Worm (Caenorhabditis elegans) whole organism, young adult: Measurements from ENCODE around the gene srx-105.

Experiments
- B0019.2 ChIP-seq: fragments of 200-800 bp; sonication (Bioruptor generic); conservative IDR thresholded peaks from 2 replicates; pipeline ENCODE4 v1.3.6; 2022; ENCODE audit warnings: missing genetic modification reagents, missing genetic modification characterization, missing compliant biosample characterization
- B0261.1 ChIP-seq: sonication (generic microtip); optimal IDR thresholded peaks from 2 replicates; lab custom pipeline; 2016; ENCODE audit warnings: mild to moderate bottlenecking, missing genetic modification characterization, moderate library complexity, missing compliant biosample characterization
- B0336.3 ChIP-seq: fragments of 200-800 bp; sonication (Bioruptor generic); IDR thresholded peaks from 2 replicates; pipeline ENCODE4 v1.3.6; 2022; ENCODE audit warnings: missing genetic modification characterization, missing compliant biosample characterization
- F23B12.7 ChIP-seq: sonication (generic microtip); optimal IDR thresholded peaks from 2 replicates; lab custom pipeline; 2017; ENCODE audit warnings: missing genetic modification characterization, mild to moderate bottlenecking, missing compliant biosample characterization, antibody characterized with exemption, moderate library complexity; ENCODE audit not compliant: insufficient read depth
- F33H1.4 ChIP-seq: fragments of 200-800 bp; sonication (Bioruptor generic); IDR thresholded peaks from 2 replicates; pipeline ENCODE4 v1.3.6; 2022; ENCODE audit warnings: missing genetic modification reagents, missing genetic modification characterization, missing compliant biosample characterization
- F37B4.10 ChIP-seq: fragments of 200-800 bp; sonication (Bioruptor generic); IDR thresholded peaks from 2 replicates; pipeline ENCODE4 v1.3.6; 2022; ENCODE audit warnings: missing genetic modification characterization, missing compliant biosample characterization
- F57A8.1 ChIP-seq: fragments of 200-800 bp; sonication (Bioruptor generic); optimal IDR thresholded peaks from 2 replicates; lab custom pipeline; 2018; ENCODE audit warnings: mild to moderate bottlenecking, missing genetic modification characterization, moderate library complexity, missing compliant biosample characterization
- K11D2.4 ChIP-seq: fragments of 200-800 bp; sonication (Bioruptor generic); IDR thresholded peaks from 2 replicates; pipeline ENCODE4 v1.3.6; 2022; ENCODE audit warnings: missing genetic modification reagents, missing genetic modification characterization, missing compliant biosample characterization
- T26A5.8 ChIP-seq: sonication (generic microtip); optimal IDR thresholded peaks from 2 replicates; lab custom pipeline; 2016; ENCODE audit warnings: missing genetic modification characterization, missing compliant biosample characterization
- Y53F4B.3 ChIP-seq: fragments of 200-800 bp; sonication (Bioruptor generic); IDR thresholded peaks from 2 replicates; pipeline ENCODE4 v1.3.6; 2022; ENCODE audit warnings: missing genetic modification reagents, missing genetic modification characterization, missing compliant biosample characterization
- ama-1 ChIP-seq, 3 experiments: fragments of 150-350 bp in 1 of 3; sonication (generic microtip) in 2 of 3; optimal IDR thresholded peaks; 2 replicates each; lab custom pipeline; 2014 to 2018; ENCODE audit warnings: missing biosample characterization in 2 of 3, missing genetic modification characterization in 2 of 3, missing genetic modification reagents in 2 of 3
- ccch-3 ChIP-seq: fragments of 200-800 bp; sonication (Bioruptor generic); optimal IDR thresholded peaks from 2 replicates; lab custom pipeline; 2018; ENCODE audit warnings: mild to moderate bottlenecking, missing genetic modification characterization, missing compliant biosample characterization
- ceh-79 ChIP-seq: sonication (generic microtip); optimal IDR thresholded peaks from 2 replicates; lab custom pipeline; 2017; ENCODE audit warnings: mild to moderate bottlenecking, missing genetic modification characterization, missing compliant biosample characterization
- dox-1 ChIP-seq: fragments of 200-800 bp; sonication (Bioruptor generic); IDR thresholded peaks from 2 replicates; pipeline ENCODE4 v1.3.6; 2022; ENCODE audit warnings: missing genetic modification reagents, missing genetic modification characterization, missing compliant biosample characterization
- dpff-1 ChIP-seq: sonication (generic microtip); optimal IDR thresholded peaks from 2 replicates; lab custom pipeline; 2017; ENCODE audit warnings: mild to moderate bottlenecking, missing genetic modification characterization, missing compliant biosample characterization
- efl-1 ChIP-seq: fragments of 150-350 bp; optimal IDR thresholded peaks from 2 replicates; lab custom pipeline; 2014; ENCODE audit warnings: missing biosample characterization, missing genetic modification reagents, missing genetic modification characterization
- egl-18 ChIP-seq: fragments of 200-800 bp; sonication (Bioruptor generic); IDR thresholded peaks from 2 replicates; pipeline ENCODE4 v1.3.6; 2022; ENCODE audit warnings: missing genetic modification reagents, missing genetic modification characterization, missing compliant biosample characterization
- egrh-3 ChIP-seq: fragments of 200-800 bp; sonication (Bioruptor generic); IDR thresholded peaks from 2 replicates; pipeline ENCODE4 v1.3.6; 2022; ENCODE audit warnings: missing genetic modification reagents, missing genetic modification characterization, missing compliant biosample characterization
- hlh-12 ChIP-seq: sonication (generic microtip); optimal IDR thresholded peaks from 2 replicates; lab custom pipeline; 2016; ENCODE audit warnings: missing genetic modification characterization, missing compliant biosample characterization
- hlh-26 ChIP-seq: fragments of 200-800 bp; sonication (Bioruptor generic); conservative IDR thresholded peaks from 2 replicates; pipeline ENCODE4 v1.3.6; 2022; ENCODE audit warnings: missing genetic modification reagents, missing genetic modification characterization, missing compliant biosample characterization
- hmg-1.2 ChIP-seq: fragments of 200-800 bp; sonication (Bioruptor generic); IDR thresholded peaks from 2 replicates; pipeline ENCODE4 v1.3.6; 2022; ENCODE audit warnings: missing genetic modification reagents, missing genetic modification characterization, missing compliant biosample characterization
- let-526 ChIP-seq: fragments of 200-800 bp; sonication (Bioruptor generic); IDR thresholded peaks from 2 replicates; pipeline ENCODE4 v1.3.6; 2022; ENCODE audit warnings: missing genetic modification reagents, missing genetic modification characterization, missing compliant biosample characterization
- lin-54 ChIP-seq: fragments of 200-800 bp; sonication (Bioruptor generic); optimal IDR thresholded peaks from 2 replicates; lab custom pipeline; 2018; ENCODE audit warnings: mild to moderate bottlenecking, missing genetic modification characterization, missing compliant biosample characterization
- madf-8 ChIP-seq: fragments of 200-800 bp; sonication (Bioruptor generic); conservative IDR thresholded peaks from 2 replicates; pipeline ENCODE4 v1.3.6; 2022; ENCODE audit warnings: missing genetic modification reagents, missing genetic modification characterization, missing compliant biosample characterization
- mcd-1 ChIP-seq: fragments of 200-800 bp; sonication (Bioruptor generic); IDR thresholded peaks from 2 replicates; pipeline ENCODE4 v1.3.6; 2022; ENCODE audit warnings: missing genetic modification reagents, missing genetic modification characterization, missing compliant biosample characterization
- mes-4 ChIP-seq: sonication (generic microtip); optimal IDR thresholded peaks from 2 replicates; lab custom pipeline; 2016; ENCODE audit warnings: missing genotype, missing genetic modification characterization, missing compliant biosample characterization
- nhr-179 ChIP-seq: sonication (generic microtip); optimal IDR thresholded peaks from 2 replicates; lab custom pipeline; 2016; ENCODE audit warnings: mild to moderate bottlenecking, missing genetic modification characterization, missing compliant biosample characterization
- nhr-80 ChIP-seq: sonication (generic microtip); optimal IDR thresholded peaks from 2 replicates; lab custom pipeline; 2016; ENCODE audit warnings: missing genetic modification characterization, missing compliant biosample characterization
- nhr-90 ChIP-seq: sonication (generic microtip); optimal IDR thresholded peaks from 2 replicates; lab custom pipeline; 2016; ENCODE audit warnings: missing genotype, mild to moderate bottlenecking, missing genetic modification characterization, missing compliant biosample characterization
- pbrm-1 ChIP-seq: fragments of 200-800 bp; sonication (Bioruptor generic); IDR thresholded peaks from 2 replicates; pipeline ENCODE4 v1.3.6; 2022; ENCODE audit warnings: missing genetic modification reagents, missing genetic modification characterization, missing compliant biosample characterization
- pha-4 ChIP-seq: fragments of 150-350 bp; sonication (generic microtip); optimal IDR thresholded peaks from 2 replicates; lab custom pipeline; 2014; ENCODE audit warnings: missing biosample characterization, missing genetic modification reagents, missing genetic modification characterization
- rcor-1 ChIP-seq: fragments of 200-800 bp; sonication (Bioruptor generic); IDR thresholded peaks from 2 replicates; pipeline ENCODE4 v1.3.6; 2022; ENCODE audit warnings: missing genetic modification reagents, missing genetic modification characterization, missing compliant biosample characterization
- sdz-38 ChIP-seq: sonication (generic microtip); optimal IDR thresholded peaks from 2 replicates; lab custom pipeline; 2016; ENCODE audit warnings: missing genotype, missing genetic modification characterization, missing compliant biosample characterization
- snpc-4 ChIP-seq, 5 experiments: fragments of 150-350 bp in 1 of 5; sonication (generic microtip) in 4 of 5; optimal IDR thresholded peaks; 2 replicates each; lab custom pipeline; 2014 to 2018; ENCODE audit warnings: missing genetic modification characterization in 5 of 5, missing biosample characterization in 3 of 5, antibody characterized with exemption in 2 of 5, mild to moderate bottlenecking in 2 of 5, missing compliant biosample characterization in 2 of 5, missing genotype in 2 of 5, moderate library complexity in 2 of 5, missing genetic modification reagents in 1 of 5
- tbp1 ChIP-seq: fragments of 200-800 bp; sonication (Bioruptor generic); optimal IDR thresholded peaks from 2 replicates; lab custom pipeline; 2018; ENCODE audit warnings: mild to moderate bottlenecking, missing genetic modification characterization, missing compliant biosample characterization
- tlf-1 ChIP-seq: fragments of 200-800 bp; sonication (Bioruptor generic); optimal IDR thresholded peaks from 2 replicates; lab custom pipeline; 2018; ENCODE audit warnings: mild to moderate bottlenecking, missing genetic modification characterization, missing compliant biosample characterization
- zfh-2 ChIP-seq: fragments of 200-800 bp; sonication (Bioruptor generic); conservative IDR thresholded peaks from 2 replicates; pipeline ENCODE4 v1.3.6; 2022; ENCODE audit warnings: missing genetic modification reagents, missing genetic modification characterization, missing compliant biosample characterization
- ztf-22 ChIP-seq: fragments of 200-800 bp; sonication (Bioruptor generic); optimal IDR thresholded peaks from 2 replicates; lab custom pipeline; 2018; ENCODE audit warnings: mild to moderate bottlenecking, missing genetic modification characterization, moderate library complexity, missing compliant biosample characterization
- ztf-25 ChIP-seq: fragments of 200-800 bp; sonication (Bioruptor generic); IDR thresholded peaks from 2 replicates; pipeline ENCODE4 v1.3.6; 2022; ENCODE audit warnings: missing genetic modification reagents, missing genetic modification characterization, missing compliant biosample characterization
- ztf-3 ChIP-seq: fragments of 200-800 bp; sonication (Bioruptor generic); optimal IDR thresholded peaks from 2 replicates; lab custom pipeline; 2018; ENCODE audit warnings: mild to moderate bottlenecking, missing genetic modification characterization, missing compliant biosample characterization

The srx-105 gene

DNA sequence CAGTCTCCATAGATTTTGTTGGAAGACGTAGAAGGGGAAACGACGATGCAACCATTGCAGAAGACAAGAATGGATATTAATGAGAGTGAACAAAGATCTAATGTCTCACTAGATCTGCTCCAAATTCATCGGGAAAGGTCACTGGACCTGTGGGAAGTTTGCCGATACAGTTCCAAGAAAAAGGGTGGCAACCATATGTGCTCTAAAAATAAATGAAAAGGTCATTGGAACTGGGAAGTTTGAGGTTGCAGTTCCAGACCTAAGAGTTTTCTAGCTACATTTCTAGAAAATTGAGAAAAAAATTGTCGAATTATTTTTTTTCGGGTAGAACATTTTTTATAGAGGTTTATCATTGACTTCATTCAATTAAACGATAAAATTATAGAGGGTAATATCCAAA lies 46.2 kb upstream of the srx-105 start, which contains the start of gene fbxb-92 (continued):
- no peak for TF ChIP-seq K11D2.4
- TF ChIP-seq B0336.3 (GFP tag; lab: Robert Waterston, UW) = no peak

DNA sequence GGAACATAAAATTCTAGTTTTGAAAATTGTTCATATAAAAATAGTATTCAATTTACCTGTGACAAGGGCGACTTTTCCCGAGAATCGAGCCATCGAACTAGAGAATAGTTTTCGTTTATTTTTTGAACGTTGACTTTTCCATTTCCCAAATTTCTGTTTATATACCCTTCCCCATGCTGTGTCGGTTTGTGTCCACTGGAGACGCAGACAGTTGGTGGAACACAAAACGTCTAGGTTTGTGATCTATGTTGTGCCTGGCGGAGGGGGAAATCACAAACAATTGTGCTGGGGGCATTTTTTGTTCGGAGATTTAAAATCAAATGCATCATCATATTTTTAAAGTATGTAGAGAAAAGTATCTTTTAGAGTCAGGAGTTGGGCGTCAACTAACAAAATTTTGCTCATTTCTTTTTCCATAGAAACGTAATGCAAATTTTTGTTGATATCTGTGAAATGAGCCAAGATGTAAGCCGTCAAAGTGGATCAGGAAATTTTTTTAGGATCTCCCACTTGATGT lies 42.5 kb upstream of the srx-105 start, which contains the start of gene nta-1:
Gene nta-1, minus strand, starts transcription at position 131 of the 517 bp plus-strand sequence.
- TF ChIP-seq tbp1 (GFP tag; lab: Kevin White, UChicago) = peak; percentile 29
- TF ChIP-seq hlh-26 (GFP tag; lab: Robert Waterston, UW) = no peak
- TF ChIP-seq dpff-1 (tag; lab: Kevin White, UChicago) = no peak
- TF ChIP-seq pbrm-1 (GFP tag; lab: Robert Waterston, UW) = no peak
- TF ChIP-seq zfh-2 = no peak
- peak; percentile 58 for TF ChIP-seq nhr-80
- 0 out of 2 replicates have a peak, but pooled peaks have one; percentile 11 for TF ChIP-seq dox-1 (GFP tag; lab: Robert Waterston, UW)
- no peak for TF ChIP-seq rcor-1 (GFP tag; lab: Robert Waterston, UW)

DNA sequence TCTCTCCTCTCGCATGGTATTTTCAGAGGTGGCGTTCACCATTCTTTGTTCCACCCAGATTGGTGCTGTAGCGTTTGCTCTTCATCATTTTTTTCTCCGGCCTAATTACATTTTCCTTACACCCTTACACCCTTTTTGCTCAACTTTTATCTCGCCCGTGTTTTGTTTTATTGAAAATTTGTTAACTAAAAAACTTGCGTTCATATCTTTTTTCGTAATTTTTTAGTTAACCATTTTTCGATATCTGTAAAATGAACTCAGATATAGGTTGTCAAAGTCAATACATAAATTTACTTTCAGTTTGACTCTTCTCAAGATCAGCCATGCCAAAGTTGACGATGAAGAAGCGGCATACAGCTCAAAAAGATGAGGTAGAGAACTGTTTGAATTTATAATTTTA lies 40.4 kb upstream of the srx-105 start, which contains the start of gene F12E12.1:
Gene F12E12.1, plus strand, starts transcription at position 301 of the 400 bp plus-strand sequence.
- TF ChIP-seq egrh-3 (no peak), ccch-3 (GFP tag; lab: Kevin White, UChicago) (no peak), F57A8.1 (GFP tag; lab: Kevin White, UChicago) (no peak), lin-54 (no peak), F37B4.10 (GFP tag; lab: Robert Waterston, UW) (no peak), nhr-90 (tag; lab: Kevin White, UChicago) (no peak), egl-18 (no peak)

DNA sequence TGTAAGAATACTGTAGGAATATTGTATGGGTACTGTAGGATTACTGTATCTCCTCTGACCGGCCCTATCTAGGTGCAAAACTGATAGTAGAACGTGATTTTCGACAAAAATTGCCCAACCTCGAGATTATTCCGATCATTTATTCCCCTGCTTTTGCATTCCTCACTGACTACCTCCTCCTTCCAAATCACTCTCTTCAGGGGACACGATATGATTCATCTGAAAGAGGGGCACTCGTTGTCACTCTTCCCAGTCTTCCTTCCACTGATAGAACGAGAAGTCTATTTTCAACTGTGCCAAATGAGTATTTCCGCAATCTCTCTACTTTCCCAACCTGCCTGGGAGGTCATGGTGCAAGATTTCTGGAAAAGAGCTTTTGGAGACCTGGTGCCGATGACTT lies 38.4 kb upstream of the srx-105 start, which contains the start of gene F12E12.2:
Gene F12E12.2, plus strand, starts transcription at position 301 of the 400 bp plus-strand sequence.
- TF ChIP-seq B0019.2 (GFP tag; lab: Robert Waterston, UW) (no peak), tbp1 (GFP tag; lab: Kevin White, UChicago) (no peak), pha-4 (no peak), Y53F4B.3 (GFP tag; lab: Robert Waterston, UW) (no peak), mcd-1 (GFP tag; lab: Robert Waterston, UW) (no peak), ama-1 (optimal IDR thresholded peaks at IDR 0.05; lab: Kevin White, UChicago) (no peak), ama-1 (GFP tag; optimal IDR thresholded peaks at IDR 0.05; lab: Kevin White, UChicago) (no peak)

DNA sequence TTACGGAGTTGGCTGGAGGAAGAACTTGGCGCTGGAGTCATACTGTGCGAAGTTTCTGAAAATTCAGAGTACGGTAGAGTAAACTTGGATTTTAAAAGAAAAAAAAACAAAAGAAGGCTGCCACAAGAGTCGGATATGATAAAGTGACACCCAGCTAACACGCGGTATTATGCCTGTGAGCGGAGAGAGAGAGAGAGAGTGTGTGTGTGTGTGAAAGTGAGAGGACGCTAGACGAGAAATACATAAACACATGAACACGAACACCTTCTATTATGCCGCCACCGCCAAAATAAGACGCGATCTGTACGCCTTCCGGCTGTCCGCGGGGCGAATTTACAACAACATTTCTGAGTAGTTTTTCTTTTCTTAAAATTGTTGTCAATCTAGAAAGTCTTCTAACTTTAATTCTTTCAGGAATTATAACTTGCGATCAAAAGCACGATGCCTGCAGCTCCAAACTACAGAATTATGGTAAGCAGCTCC lies 35.7 kb upstream of the srx-105 start, which contains the start of gene F12E12.6:
Gene F12E12.6, minus strand, starts transcription at position 51 of the 483 bp plus-strand sequence.
- no peak for TF ChIP-seq ztf-25 (GFP tag; lab: Robert Waterston, UW)
- TF ChIP-seq hlh-12 (tag; lab: Kevin White, UChicago) = no peak
- no peak for TF ChIP-seq snpc-4 (GFP tag; optimal IDR thresholded peaks at IDR 0.05; lab: Kevin White, UChicago)
- TF ChIP-seq snpc-4 (tag; optimal IDR thresholded peaks at IDR 0.05; lab: Kevin White, UChicago) = no peak
- TF ChIP-seq mes-4 = no peak
- TF ChIP-seq madf-8 = peak; percentile 27; the same call in 1 of the 2 replicates
- no peak for TF ChIP-seq lin-54
- TF ChIP-seq nhr-90 (tag; lab: Kevin White, UChicago) = no peak
- no peak for TF ChIP-seq hlh-26 (GFP tag; lab: Robert Waterston, UW)
- TF ChIP-seq ztf-3 (GFP tag; lab: Kevin White, UChicago) = no peak
- no peak for TF ChIP-seq F23B12.7
- TF ChIP-seq dox-1 (GFP tag; lab: Robert Waterston, UW) = no peak
- no peak for TF ChIP-seq tlf-1
- TF ChIP-seq ztf-22 (GFP tag; lab: Kevin White, UChicago) = no peak
- peak; percentile 57 for TF ChIP-seq efl-1 (GFP tag; lab: Kevin White, UChicago)
- no peak for TF ChIP-seq ceh-79 (tag; lab: Kevin White, UChicago)
- TF ChIP-seq sdz-38 (tag; lab: Kevin White, UChicago) = no peak
- TF ChIP-seq B0261.1 (tag; lab: Kevin White, UChicago) = no peak
- TF ChIP-seq pbrm-1 (GFP tag; lab: Robert Waterston, UW) = no peak
- TF ChIP-seq nhr-179 = no peak
- no peak for TF ChIP-seq K11D2.4
- TF ChIP-seq F33H1.4 = no peak
- TF ChIP-seq let-526 (GFP tag; lab: Robert Waterston, UW) = no peak
- TF ChIP-seq hmg-1.2 = peak; percentile 33; the same call in 1 of the 2 replicates
- no peak for TF ChIP-seq T26A5.8 (tag; lab: Kevin White, UChicago)
